Fruit fly (Drosophila melanogaster) whole organism: ENCODE data around the gene CG13786.

Source experiments
- CG8478 ChIP-seq: fragments of >200 bp; optimal IDR thresholded peaks from 2 replicates; lab custom pipeline; 2018; ENCODE audit warnings: inconsistent platforms
- Dll ChIP-seq: fragments of >200 bp; optimal IDR thresholded peaks from 2 replicates; lab custom pipeline; 2017
- EcR ChIP-seq, 2 experiments: fragments of >200 bp; optimal IDR thresholded peaks; 2 replicates each; lab custom pipeline; 2017; ENCODE audit warnings: missing biosample characterization in 2 of 2, missing genetic modification characterization in 2 of 2, missing genetic modification reagents in 2 of 2
- psq ChIP-seq: fragments of >200 bp; optimal IDR thresholded peaks from 2 replicates; lab custom pipeline; 2017

dm6 chr2L:7277562-7278255 lies 24.9 kb upstream of the CG13786 start:
- TF ChIP-seq CG8478 (lab: Kevin White, UChicago) (no peak), EcR (GFP tag; optimal IDR thresholded peaks at IDR 0.05; lab: Kevin White, UChicago) (no peak), psq (lab: Kevin White, UChicago) (no peak), Dll (lab: Kevin White, UChicago) (no peak)
